Fruit fly (Drosophila melanogaster): ENCODE results near the gene CG18764.

CG18764 gene

dm6 chr3R:11665925-11666687 is 39.4 kb downstream of the CG18764 start:
- TF ChIP-seq mirr (GFP tag; optimal IDR thresholded peaks at IDR 0.05) (peak; percentile 82), CG1603 (tag; optimal IDR thresholded peaks at IDR 0.05) (no peak), CHES-1-like (GFP tag; optimal IDR thresholded peaks at IDR 0.05) (no peak), Usf (GFP tag; optimal IDR thresholded peaks at IDR 0.05) (no peak), HLHmδ (GFP tag; optimal IDR thresholded peaks at IDR 0.05) (no peak), CG32772 (GFP tag; IDR thresholded peaks at IDR 0.05) (no peak), al (GFP tag; IDR thresholded peaks at IDR 0.05) (no peak), CG10654 (GFP tag; optimal IDR thresholded peaks at IDR 0.05) (no peak), abd-A (tag; optimal IDR thresholded peaks at IDR 0.05) (no peak), Hmr (GFP tag; optimal IDR thresholded peaks at IDR 0.05) (peak; percentile 43), Hsf (GFP tag; optimal IDR thresholded peaks at IDR 0.05) (no peak), nmo (GFP tag; optimal IDR thresholded peaks at IDR 0.05) (no peak), ranshi (GFP tag; IDR thresholded peaks at IDR 0.05) (no peak), zen2 (GFP tag; IDR thresholded peaks at IDR 0.05; ENCODE audit: partially characterized antibody) (no peak), CG4617 (GFP tag; optimal IDR thresholded peaks at IDR 0.05; ENCODE audit: borderline replicate concordance) (no peak), C15 (GFP tag; IDR thresholded peaks at IDR 0.05) (no peak), CG31441 (GFP tag; IDR thresholded peaks at IDR 0.05) (no peak), ttk (GFP tag; IDR thresholded peaks at IDR 0.05) (no peak), az2 (GFP tag; optimal IDR thresholded peaks at IDR 0.05) (no peak), D (optimal IDR thresholded peaks at IDR 0.05) (no peak), D (GFP tag; optimal IDR thresholded peaks at IDR 0.05) (no peak), Doc2 (GFP tag; IDR thresholded peaks at IDR 0.05) (no peak), ATbp (GFP tag; optimal IDR thresholded peaks at IDR 0.05) (no peak), lbe (GFP tag; optimal IDR thresholded peaks at IDR 0.05) (peak; percentile 45), en (GFP tag; optimal IDR thresholded peaks at IDR 0.05) (no peak), CG8388 (GFP tag; optimal IDR thresholded peaks at IDR 0.05) (no peak), exex (tag; optimal IDR thresholded peaks at IDR 0.05) (peak; percentile 95), CG10267 (tag; optimal IDR thresholded peaks at IDR 0.05) (no peak), sug (tag; optimal IDR thresholded peaks at IDR 0.05) (peak; percentile 91), Scr (GFP tag; IDR thresholded peaks at IDR 0.05; ENCODE audit: partially characterized antibody) (no peak), CG8924 (tag; optimal IDR thresholded peaks at IDR 0.05) (no peak), Taf1 (GFP tag; IDR thresholded peaks at IDR 0.05) (no peak), NK7.1 (GFP tag; optimal IDR thresholded peaks at IDR 0.05) (no peak), NFAT (GFP tag; IDR thresholded peaks at IDR 0.05) (no peak), dati (GFP tag; IDR thresholded peaks at IDR 0.05) (no peak), fd96Cb (tag; optimal IDR thresholded peaks at IDR 0.05) (no peak), CG10979 (tag; optimal IDR thresholded peaks at IDR 0.05) (no peak), lov (optimal IDR thresholded peaks at IDR 0.05) (no peak), lov (GFP tag; IDR thresholded peaks at IDR 0.05) (no peak), luna (GFP tag; optimal IDR thresholded peaks at IDR 0.05) (no peak), HLH54F (GFP tag; optimal IDR thresholded peaks at IDR 0.05) (no peak), CG10565 (GFP tag; optimal IDR thresholded peaks at IDR 0.05) (no peak), phol (tag; optimal IDR thresholded peaks at IDR 0.05) (no peak), CG13624 (GFP tag; optimal IDR thresholded peaks at IDR 0.05) (no peak), Deaf1 (tag; optimal IDR thresholded peaks at IDR 0.05) (no peak), CG15269 (tag; optimal IDR thresholded peaks at IDR 0.05) (peak; percentile 27), slou (GFP tag; optimal IDR thresholded peaks at IDR 0.05) (no peak), Dek (tag; optimal IDR thresholded peaks at IDR 0.05) (peak; percentile 41), CG10959 (GFP tag; IDR thresholded peaks at IDR 0.05) (no peak), CoRest (tag; optimal IDR thresholded peaks at IDR 0.05) (no peak), Opbp (GFP tag; IDR thresholded peaks at IDR 0.05; ENCODE audit: partially characterized antibody) (no peak)
